Fruit fly (Drosophila melanogaster): ENCODE data around the gene CG14304.

CG14304 gene

dm6 chr3R:18573699-18574259, 47.3 kb downstream of the CG14304 start (continued):
- TF ChIP-seq fd3F (GFP tag; optimal IDR thresholded peaks at IDR 0.05) (peak; percentile 95), Meics (GFP tag; optimal IDR thresholded peaks at IDR 0.05) (peak; percentile 94), CG7839 (tag; optimal IDR thresholded peaks at IDR 0.05) (peak; percentile 94), CG3281 (GFP tag; optimal IDR thresholded peaks at IDR 0.05) (peak; percentile 95), CG9215 (GFP tag; IDR thresholded peaks at IDR 0.05) (peak; percentile 91), dm (GFP tag; optimal IDR thresholded peaks at IDR 0.05) (peak; percentile 76), pzg (GFP tag; optimal IDR thresholded peaks at IDR 0.05) (no peak), run (tag; optimal IDR thresholded peaks at IDR 0.05) (peak; percentile 92), CG10209 (GFP tag; optimal IDR thresholded peaks at IDR 0.05) (peak; percentile 97), Optix (GFP tag; IDR thresholded peaks at IDR 0.05) (peak; percentile 56; the same call in 1 of the 3 replicates), vnd (GFP tag; IDR thresholded peaks at IDR 0.05; ENCODE audit: partially characterized antibody) (no peak), chif (GFP tag; optimal IDR thresholded peaks at IDR 0.05) (peak; percentile 93 to 94), pum (GFP tag; optimal IDR thresholded peaks at IDR 0.05) (peak; percentile 81), fu2 (GFP tag; optimal IDR thresholded peaks at IDR 0.05) (peak; percentile 95), bowl (GFP tag; IDR thresholded peaks at IDR 0.05) (peak; percentile 68; the same call in 1 of the 2 replicates), CG11247 (GFP tag; IDR thresholded peaks at IDR 0.05) (peak; percentile 80), lbe (GFP tag; optimal IDR thresholded peaks at IDR 0.05) (peak; percentile 87), Hmx (GFP tag; optimal IDR thresholded peaks at IDR 0.05) (peak; percentile 93), CG43689 (GFP tag; IDR thresholded peaks at IDR 0.05) (peak; percentile 74), CG10543 (GFP tag; optimal IDR thresholded peaks at IDR 0.05) (peak; percentile 83), CG13123 (GFP tag; optimal IDR thresholded peaks at IDR 0.05) (peak; percentile 78), CG14014 (GFP tag; IDR thresholded peaks at IDR 0.05) (peak; percentile 93), gce (GFP tag; IDR thresholded peaks at IDR 0.05) (peak; percentile 82; the same call in 2 of the 3 replicates), z (GFP tag; IDR thresholded peaks at IDR 0.05) (no peak; the same call in 2 of the 3 replicates), CG18619 (GFP tag; optimal IDR thresholded peaks at IDR 0.05) (peak; percentile 95), Hr51 (GFP tag; optimal IDR thresholded peaks at IDR 0.05) (peak; percentile 89 to 98), Xbp1 (GFP tag; optimal IDR thresholded peaks at IDR 0.05) (peak; percentile 96), grn (GFP tag; optimal IDR thresholded peaks at IDR 0.05) (no peak), nmo (GFP tag; optimal IDR thresholded peaks at IDR 0.05) (peak; percentile 96), kah (GFP tag; optimal IDR thresholded peaks at IDR 0.05) (peak; percentile 63), YL-1 (GFP tag; optimal IDR thresholded peaks at IDR 0.05) (peak; percentile 87), CG12236 (GFP tag; optimal IDR thresholded peaks at IDR 0.05) (peak; percentile 83), Scr (GFP tag; IDR thresholded peaks at IDR 0.05; ENCODE audit: partially characterized antibody) (no peak; the same call in 1 of the 2 replicates), tup (GFP tag; optimal IDR thresholded peaks at IDR 0.05) (peak; percentile 73), Aef1 (GFP tag; IDR thresholded peaks at IDR 0.05) (peak; percentile 84), CG5953 (GFP tag; IDR thresholded peaks at IDR 0.05) (peak; percentile 79), bbx (GFP tag; IDR thresholded peaks at IDR 0.05; ENCODE audit: partially characterized antibody) (no peak), CG18599 (GFP tag; optimal IDR thresholded peaks at IDR 0.05) (peak; percentile 94), H15 (GFP tag; IDR thresholded peaks at IDR 0.05) (peak; percentile 80), CG3726 (GFP tag; IDR thresholded peaks at IDR 0.05) (peak; percentile 73; the same call in 2 of the 3 replicates), sc (optimal IDR thresholded peaks at IDR 0.05) (no peak), sc (GFP tag; optimal IDR thresholded peaks at IDR 0.05) (peak; percentile 92), al (GFP tag; IDR thresholded peaks at IDR 0.05) (peak; percentile 85), her (GFP tag; optimal IDR thresholded peaks at IDR 0.05) (peak; percentile 73), tx (GFP tag; optimal IDR thresholded peaks at IDR 0.05) (peak; percentile 90), CG17829 (tag; optimal IDR thresholded peaks at IDR 0.05) (peak; percentile 95), CG2875 (GFP tag; optimal IDR thresholded peaks at IDR 0.05) (peak; percentile 91), Nf-YC (tag; optimal IDR thresholded peaks at IDR 0.05) (peak; percentile 84), h (optimal IDR thresholded peaks at IDR 0.05) (no peak), CG14860 (GFP tag; IDR thresholded peaks at IDR 0.05; ENCODE audit: partially characterized antibody) (no peak)
